Worm (Caenorhabditis elegans) whole organism, mixed stage, embryonic: ENCODE results near the gene E02C12.9.

Experiments used
- M03D4.4 ChIP-seq: sonication (generic microtip); optimal IDR thresholded peaks from 2 replicates; lab custom pipeline; 2017; ENCODE audit warnings: mild to moderate bottlenecking, missing genetic modification characterization, missing compliant biosample characterization
- bed-3 ChIP-seq: fragments of 200-800 bp; sonication (Bioruptor generic); optimal IDR thresholded peaks from 3 replicates; lab custom pipeline; 2018; ENCODE audit warnings: mild to moderate bottlenecking, missing genetic modification characterization, moderate library complexity, missing compliant biosample characterization
- blmp-1 ChIP-seq: fragments of 150-350 bp; optimal IDR thresholded peaks from 2 replicates; lab custom pipeline; 2014; ENCODE audit warnings: missing biosample characterization, missing genetic modification characterization
- ceh-39 ChIP-seq: fragments of 150-350 bp; optimal IDR thresholded peaks from 2 replicates; lab custom pipeline; 2014; ENCODE audit warnings: missing biosample characterization, missing genetic modification characterization
- ceh-43 ChIP-seq: fragments of 200-800 bp; sonication (Bioruptor generic); optimal IDR thresholded peaks from 2 replicates; lab custom pipeline; 2018; ENCODE audit warnings: mild to moderate bottlenecking, missing genetic modification characterization, moderate library complexity, missing compliant biosample characterization
- ceh-83 ChIP-seq: fragments of 200-800 bp; sonication (Bioruptor generic); optimal IDR thresholded peaks from 2 replicates; lab custom pipeline; 2018; ENCODE audit warnings: mild to moderate bottlenecking, missing genetic modification characterization, missing compliant biosample characterization
- ces-1 ChIP-seq: fragments of 150-350 bp; optimal IDR thresholded peaks from 2 replicates; lab custom pipeline; 2014; ENCODE audit warnings: missing biosample characterization, missing genetic modification reagents, missing genetic modification characterization
- cnd-1 ChIP-seq: fragments of 200-800 bp; sonication (Bioruptor generic); optimal IDR thresholded peaks from 2 replicates; lab custom pipeline; 2018; ENCODE audit warnings: mild to moderate bottlenecking, missing genetic modification characterization, missing compliant biosample characterization
- drap-1 ChIP-seq: fragments of 200-800 bp; sonication (Bioruptor generic); optimal IDR thresholded peaks from 3 replicates; lab custom pipeline; 2018; ENCODE audit warnings: mild to moderate bottlenecking, missing genetic modification characterization, missing compliant biosample characterization
- elt-1 ChIP-seq: sonication (generic microtip); optimal IDR thresholded peaks from 2 replicates; lab custom pipeline; 2017; ENCODE audit warnings: missing genetic modification characterization, mild to moderate bottlenecking, missing compliant biosample characterization, antibody characterized with exemption, moderate library complexity, borderline replicate concordance; ENCODE audit not compliant: insufficient read depth
- elt-3 ChIP-seq: fragments of 150-350 bp; optimal IDR thresholded peaks from 2 replicates; lab custom pipeline; 2014; ENCODE audit warnings: missing biosample characterization, missing genetic modification characterization
- flh-1 ChIP-seq: fragments of 200-800 bp; sonication (Bioruptor generic); optimal IDR thresholded peaks from 2 replicates; lab custom pipeline; 2018; ENCODE audit warnings: mild to moderate bottlenecking, missing genetic modification characterization, moderate library complexity, missing compliant biosample characterization
- ham-2 ChIP-seq: fragments of 200-800 bp; sonication (Bioruptor generic); optimal IDR thresholded peaks from 2 replicates; lab custom pipeline; 2018; ENCODE audit warnings: mild to moderate bottlenecking, missing genetic modification characterization, missing compliant biosample characterization
- hlh-1 ChIP-seq: fragments of 150-350 bp; optimal IDR thresholded peaks from 2 replicates; lab custom pipeline; 2014; ENCODE audit warnings: missing biosample characterization, missing genetic modification reagents, missing genetic modification characterization
- lin-13 ChIP-seq: fragments of 150-350 bp; optimal IDR thresholded peaks from 2 replicates; lab custom pipeline; 2014; ENCODE audit warnings: missing biosample characterization, missing genetic modification characterization
- lin-32 ChIP-seq: fragments of 200-800 bp; sonication (Bioruptor generic); optimal IDR thresholded peaks from 2 replicates; lab custom pipeline; 2018; ENCODE audit warnings: mild to moderate bottlenecking, missing genetic modification characterization, missing compliant biosample characterization
- lsy-2 ChIP-seq: fragments of 150-350 bp; optimal IDR thresholded peaks from 2 replicates; lab custom pipeline; 2014; ENCODE audit warnings: missing biosample characterization, missing genetic modification characterization
- mab-5 ChIP-seq: fragments of 150-350 bp; optimal IDR thresholded peaks from 2 replicates; lab custom pipeline; 2014; ENCODE audit warnings: missing biosample characterization, missing genetic modification characterization
- mep-1 ChIP-seq: fragments of 150-350 bp; optimal IDR thresholded peaks from 2 replicates; lab custom pipeline; 2017; ENCODE audit warnings: missing biosample characterization, missing genetic modification reagents, missing genetic modification characterization, inconsistent platforms
- mls-2 ChIP-seq: sonication (generic microtip); optimal IDR thresholded peaks from 2 replicates; lab custom pipeline; 2016; ENCODE audit warnings: mild to moderate bottlenecking, missing genetic modification characterization, moderate library complexity, missing compliant biosample characterization
- nhr-12 ChIP-seq: fragments of 150-350 bp; optimal IDR thresholded peaks from 2 replicates; lab custom pipeline; 2014; ENCODE audit warnings: missing biosample characterization, missing genetic modification characterization
- nhr-2 ChIP-seq: fragments of 150-350 bp; optimal IDR thresholded peaks from 2 replicates; lab custom pipeline; 2014; ENCODE audit warnings: missing biosample characterization, missing genetic modification characterization
- nhr-237 ChIP-seq: fragments of 150-350 bp; optimal IDR thresholded peaks from 2 replicates; lab custom pipeline; 2014; ENCODE audit warnings: missing biosample characterization, missing genetic modification characterization
- nhr-28 ChIP-seq: fragments of 150-350 bp; optimal IDR thresholded peaks from 2 replicates; lab custom pipeline; 2014; ENCODE audit warnings: missing biosample characterization, missing genetic modification characterization
- nhr-76 ChIP-seq: sonication (generic microtip); optimal IDR thresholded peaks from 2 replicates; lab custom pipeline; 2017; ENCODE audit warnings: missing biosample characterization, missing genetic modification characterization
- pha-4 ChIP-seq: fragments of 150-350 bp; optimal IDR thresholded peaks from 2 replicates; lab custom pipeline; 2018; ENCODE audit warnings: missing biosample characterization, missing genetic modification reagents, missing genetic modification characterization
- sem-2 ChIP-seq: fragments of 200-800 bp; sonication (Bioruptor generic); optimal IDR thresholded peaks from 2 replicates; lab custom pipeline; 2018; ENCODE audit warnings: mild to moderate bottlenecking, missing genetic modification characterization, missing compliant biosample characterization
- sptf-1 ChIP-seq: sonication (generic microtip); optimal IDR thresholded peaks from 2 replicates; lab custom pipeline; 2017; ENCODE audit warnings: mild to moderate bottlenecking, missing genetic modification characterization, moderate library complexity, missing compliant biosample characterization
- tbx-8 ChIP-seq: fragments of 200-800 bp; sonication (Bioruptor generic); optimal IDR thresholded peaks from 2 replicates; lab custom pipeline; 2018; ENCODE audit warnings: mild to moderate bottlenecking, missing genetic modification characterization, moderate library complexity, missing compliant biosample characterization
- unc-120 ChIP-seq: sonication (generic microtip); optimal IDR thresholded peaks from 2 replicates; lab custom pipeline; 2017; ENCODE audit warnings: missing genetic modification characterization, missing compliant biosample characterization; ENCODE audit not compliant: poor library complexity, severe bottlenecking
- unc-39 ChIP-seq: fragments of 150-350 bp; optimal IDR thresholded peaks from 2 replicates; lab custom pipeline; 2014; ENCODE audit warnings: missing biosample characterization, missing genetic modification characterization
- unc-62 ChIP-seq: fragments of 150-350 bp; optimal IDR thresholded peaks from 2 replicates; lab custom pipeline; 2014; ENCODE audit warnings: missing biosample characterization, missing genetic modification reagents, missing genetic modification characterization
- zip-8 ChIP-seq: fragments of 150-350 bp; optimal IDR thresholded peaks from 2 replicates; lab custom pipeline; 2014; ENCODE audit warnings: missing biosample characterization, missing genetic modification characterization
- ztf-11 ChIP-seq: fragments of 150-350 bp; optimal IDR thresholded peaks from 2 replicates; lab custom pipeline; 2014; ENCODE audit warnings: missing biosample characterization, missing genetic modification characterization

E02C12.9 gene

ce11 chrV:9375378-9375777, at the start of gene E02C12.9:
E02C12.9 (minus strand) TSS chrV:9375478.
- TF ChIP-seq unc-39 (tag; lab: Kevin White, UChicago) (no peak), lsy-2 (no peak), nhr-2 (tag; lab: Kevin White, UChicago) (no peak), ces-1 (no peak), ceh-43 (GFP tag; lab: Kevin White, UChicago) (no peak), blmp-1 (tag; lab: Kevin White, UChicago) (no peak), lin-32 (GFP tag; lab: Kevin White, UChicago) (no peak), mls-2 (no peak), nhr-237 (tag; lab: Kevin White, UChicago) (no peak), nhr-28 (no peak), lin-13 (no peak), sem-2 (no peak), elt-3 (tag; lab: Kevin White, UChicago) (no peak), mep-1 (tag; lab: Kevin White, UChicago) (no peak), bed-3 (GFP tag; lab: Kevin White, UChicago) (no peak), unc-62 (GFP tag; lab: Kevin White, UChicago) (no peak), M03D4.4 (tag; lab: Kevin White, UChicago) (no peak), sptf-1 (tag; lab: Kevin White, UChicago) (no peak), ceh-39 (no peak), elt-1 (tag; lab: Kevin White, UChicago) (no peak)

- peak; percentile 82 for TF ChIP-seq ham-2 (GFP tag; lab: Kevin White, UChicago)
- TF ChIP-seq blmp-1 (tag; lab: Kevin White, UChicago), result no peak
- TF ChIP-seq ceh-83 (GFP tag; lab: Kevin White, UChicago), result no peak
- TF ChIP-seq elt-1 (tag; lab: Kevin White, UChicago), result no peak
- no peak for TF ChIP-seq drap-1 (GFP tag; lab: Kevin White, UChicago)
- no peak for TF ChIP-seq nhr-2 (tag; lab: Kevin White, UChicago)
- no peak for TF ChIP-seq ceh-43 (GFP tag; lab: Kevin White, UChicago)
- TF ChIP-seq sem-2, result no peak
- no peak for TF ChIP-seq flh-1 (GFP tag; lab: Kevin White, UChicago)
- peak; percentile 20 for TF ChIP-seq hlh-1
- no peak for TF ChIP-seq nhr-28
- TF ChIP-seq mab-5, result no peak
- TF ChIP-seq unc-120 (tag; lab: Kevin White, UChicago), result peak; percentile 48
- no peak for TF ChIP-seq nhr-76 (tag; lab: Kevin White, UChicago)
- no peak for TF ChIP-seq nhr-237 (tag; lab: Kevin White, UChicago)
- peak; percentile 7 for TF ChIP-seq pha-4 (tag; lab: Kevin White, UChicago)
- no peak for TF ChIP-seq ceh-39
- TF ChIP-seq mls-2, result peak; percentile 55
- no peak for TF ChIP-seq nhr-12 (tag; lab: Kevin White, UChicago)
- no peak for TF ChIP-seq sptf-1 (tag; lab: Kevin White, UChicago)
- no peak for TF ChIP-seq unc-62 (GFP tag; lab: Kevin White, UChicago)
- no peak for TF ChIP-seq lsy-2
- TF ChIP-seq ztf-11 (tag; lab: Kevin White, UChicago), result no peak
Observed at ce11 chrV:9424514-9424913, 49.2 kb upstream of the E02C12.9 start.

- no peak for TF ChIP-seq lsy-2
- peak; percentile 6 for TF ChIP-seq cnd-1 (tag; lab: Kevin White, UChicago)
- TF ChIP-seq, all 35 proteins: peak for 1
Observed at ce11 chrV:9423539-9423938, 48.3 kb upstream of the E02C12.9 start.

- TF ChIP-seq ces-1 (no peak), ham-2 (GFP tag; lab: Kevin White, UChicago) (peak; percentile 64), M03D4.4 (tag; lab: Kevin White, UChicago) (no peak), lin-32 (GFP tag; lab: Kevin White, UChicago) (no peak), sem-2 (no peak), nhr-237 (tag; lab: Kevin White, UChicago) (peak; percentile 39)
- TF ChIP-seq, all 35 proteins: peak for 2
Observed at ce11 chrV:9422745-9423144, 47.5 kb upstream of the E02C12.9 start.

ce11 chrV:9416624-9417023, 41.3 kb upstream of the E02C12.9 start, which contains the start of gene F36D4.1:
F36D4.1 (plus strand) TSS chrV:9416924.
- TF ChIP-seq tbx-8 (GFP tag; lab: Kevin White, UChicago), result no peak
- TF ChIP-seq drap-1 (GFP tag; lab: Kevin White, UChicago), result no peak
- TF ChIP-seq unc-39 (tag; lab: Kevin White, UChicago), result no peak
- TF ChIP-seq sptf-1 (tag; lab: Kevin White, UChicago), result no peak
- TF ChIP-seq nhr-76 (tag; lab: Kevin White, UChicago), result no peak
- TF ChIP-seq ceh-83 (GFP tag; lab: Kevin White, UChicago), result no peak
- TF ChIP-seq nhr-2 (tag; lab: Kevin White, UChicago), result no peak
- TF ChIP-seq flh-1 (GFP tag; lab: Kevin White, UChicago), result no peak
- TF ChIP-seq ztf-11 (tag; lab: Kevin White, UChicago), result no peak
- no peak for TF ChIP-seq zip-8 (tag; lab: Kevin White, UChicago)
- TF ChIP-seq bed-3 (GFP tag; lab: Kevin White, UChicago), result no peak
- TF ChIP-seq unc-62 (GFP tag; lab: Kevin White, UChicago), result no peak
- no peak for TF ChIP-seq lsy-2
